Fruit fly (Drosophila melanogaster) whole organism, embryonic: ENCODE measurements around the gene CG33702.
A peak's percentile ranks its signal among the peaks of the same experiment; 100 is the strongest.

Source experiments
- Ada2b ChIP-seq: fragments of 200-800 bp; sonication (Bioruptor generic); IDR thresholded peaks from 2 replicates; pipeline ENCODE4 v1.3.6; 2022; ENCODE audit warnings: missing biosample characterization, missing genetic modification characterization
- Adf1 ChIP-seq: fragments of 200-800 bp; sonication (Bioruptor generic); IDR thresholded peaks from 2 replicates; pipeline ENCODE4 v1.3.6; 2022; ENCODE audit warnings: missing biosample characterization, missing genetic modification characterization
- CG10209 ChIP-seq: fragments of 200-800 bp; sonication (Bioruptor generic); optimal IDR thresholded peaks from 3 replicates; lab custom pipeline; 2017; ENCODE audit warnings: missing biosample characterization, mild to moderate bottlenecking, missing genetic modification characterization, missing genetic modification reagents
- CG10431 ChIP-seq: fragments of 200-800 bp; sonication (Bioruptor generic); optimal IDR thresholded peaks from 3 replicates; lab custom pipeline; 2018; ENCODE audit warnings: missing biosample characterization, mild to moderate bottlenecking, missing genetic modification characterization
- CG10654 ChIP-seq: fragments of 200-800 bp; sonication (Bioruptor generic); optimal IDR thresholded peaks from 2 replicates; lab custom pipeline; 2016; ENCODE audit warnings: missing biosample characterization, missing genetic modification characterization
- CG10979 ChIP-seq: fragments of 200-800 bp; sonication (Bioruptor generic); optimal IDR thresholded peaks from 2 replicates; lab custom pipeline; 2018; ENCODE audit warnings: missing biosample characterization, mild to moderate bottlenecking, missing genetic modification characterization, moderate library complexity
- CG12219 ChIP-seq: fragments of 200-800 bp; sonication (Bioruptor generic); optimal IDR thresholded peaks from 3 replicates; lab custom pipeline; 2018; ENCODE audit warnings: missing biosample characterization, mild to moderate bottlenecking, missing genetic modification characterization
- CG12659 ChIP-seq: fragments of 200-800 bp; sonication (Bioruptor generic); optimal IDR thresholded peaks from 3 replicates; lab custom pipeline; 2017; ENCODE audit warnings: mild to moderate bottlenecking, missing biosample characterization, missing genetic modification reagents, missing genetic modification characterization
- CG14667 ChIP-seq: fragments of 200-800 bp; sonication (Bioruptor generic); IDR thresholded peaks from 2 replicates; pipeline ENCODE4 v1.3.6; 2022; ENCODE audit warnings: missing biosample characterization, missing genetic modification characterization
- CG15269 ChIP-seq: fragments of 200-800 bp; sonication (Bioruptor generic); optimal IDR thresholded peaks from 2 replicates; lab custom pipeline; 2018; ENCODE audit warnings: missing biosample characterization, mild to moderate bottlenecking, missing genetic modification characterization, moderate library complexity
- CG18011 ChIP-seq: fragments of 200-800 bp; sonication (Bioruptor generic); optimal IDR thresholded peaks from 2 replicates; lab custom pipeline; 2017; ENCODE audit warnings: missing biosample characterization, missing genetic modification characterization, mild to moderate bottlenecking, moderate library complexity, missing genotype
- CG2116 ChIP-seq: fragments of 200-800 bp; sonication (Bioruptor generic); optimal IDR thresholded peaks from 3 replicates; lab custom pipeline; 2018; ENCODE audit warnings: missing biosample characterization, mild to moderate bottlenecking, missing genetic modification characterization
- CG2712 ChIP-seq: fragments of 200-800 bp; optimal IDR thresholded peaks from 3 replicates; lab custom pipeline; 2019; ENCODE audit warnings: missing biosample characterization, mild to moderate bottlenecking, missing genetic modification characterization, moderate library complexity
- CG2875 ChIP-seq: fragments of 200-800 bp; sonication (Bioruptor generic); optimal IDR thresholded peaks from 2 replicates; lab custom pipeline; 2017; ENCODE audit warnings: missing biosample characterization, mild to moderate bottlenecking, missing genetic modification characterization, missing genetic modification reagents
- CG31441 ChIP-seq: fragments of 200-800 bp; sonication (Bioruptor generic); IDR thresholded peaks from 2 replicates; pipeline ENCODE4 v1.3.6; 2022; ENCODE audit warnings: missing biosample characterization, missing genetic modification characterization
- CG3407 ChIP-seq: fragments of 200-800 bp; sonication (Bioruptor generic); optimal IDR thresholded peaks from 2 replicates; lab custom pipeline; 2018; ENCODE audit warnings: missing biosample characterization, mild to moderate bottlenecking, missing genetic modification characterization
- CG3847 ChIP-seq: fragments of 200-800 bp; sonication (Bioruptor generic); IDR thresholded peaks from 2 replicates; pipeline ENCODE4 v1.3.6; 2022; ENCODE audit warnings: missing biosample characterization, missing genetic modification characterization
- CG4328 ChIP-seq: fragments of 200-800 bp; sonication (Bioruptor generic); optimal IDR thresholded peaks from 3 replicates; lab custom pipeline; 2017; ENCODE audit warnings: missing biosample characterization, missing genetic modification reagents, missing genetic modification characterization
- CG4360 ChIP-seq: fragments of 200-800 bp; sonication (Bioruptor generic); IDR thresholded peaks from 2 replicates; pipeline ENCODE4 v1.3.6; 2022; ENCODE audit warnings: missing biosample characterization, missing genetic modification characterization
- CG4730 ChIP-seq: fragments of 200-800 bp; sonication (Bioruptor generic); IDR thresholded peaks from 2 replicates; pipeline ENCODE4 v1.3.6; 2022; ENCODE audit warnings: missing biosample characterization, missing genetic modification characterization
- CG4854 ChIP-seq: fragments of 200-800 bp; sonication (Bioruptor generic); optimal IDR thresholded peaks from 2 replicates; lab custom pipeline; 2016; ENCODE audit warnings: missing biosample characterization, missing genetic modification characterization, inconsistent platforms
- CG9215 ChIP-seq: fragments of 200-800 bp; sonication (Bioruptor generic); IDR thresholded peaks from 2 replicates; pipeline ENCODE4 v1.3.6; 2022; ENCODE audit warnings: missing biosample characterization, missing genetic modification characterization
- CG9876 ChIP-seq: fragments of 200-800 bp; sonication (Bioruptor generic); optimal IDR thresholded peaks from 2 replicates; lab custom pipeline; 2016; ENCODE audit warnings: missing biosample characterization, missing genetic modification characterization
- CrebB ChIP-seq: fragments of 200-800 bp; sonication (Bioruptor generic); optimal IDR thresholded peaks from 3 replicates; lab custom pipeline; 2018; ENCODE audit warnings: missing biosample characterization, mild to moderate bottlenecking, missing genetic modification characterization
- D19B ChIP-seq: fragments of 200-800 bp; sonication (Bioruptor generic); optimal IDR thresholded peaks from 2 replicates; lab custom pipeline; 2017; ENCODE audit warnings: missing biosample characterization, mild to moderate bottlenecking, missing genetic modification characterization
- Dfd ChIP-seq, 2 experiments: fragments of >200 bp; optimal IDR thresholded peaks; 2 replicates each; lab custom pipeline; 2017; ENCODE audit warnings: missing biosample characterization in 2 of 2, missing genetic modification characterization in 2 of 2
- Elba2 ChIP-seq: fragments of 200-800 bp; sonication (Bioruptor generic); optimal IDR thresholded peaks from 3 replicates; lab custom pipeline; 2016; ENCODE audit warnings: missing biosample characterization, missing genetic modification characterization
- Fer2 ChIP-seq: fragments of 200-800 bp; sonication (Bioruptor generic); optimal IDR thresholded peaks from 2 replicates; lab custom pipeline; 2018; ENCODE audit warnings: missing biosample characterization, mild to moderate bottlenecking, missing genetic modification characterization, moderate library complexity
- HLH4C ChIP-seq: fragments of 200-800 bp; sonication (Bioruptor generic); IDR thresholded peaks from 3 replicates; pipeline ENCODE4 v1.3.6; 2022; ENCODE audit warnings: missing biosample characterization, missing genetic modification characterization; ENCODE audit not compliant: partially characterized antibody
- Hr78 ChIP-seq, 2 experiments: fragments of 200-800 bp in 1 of 2; fragments of >200 bp in 1 of 2; sonication (Bioruptor generic) in 1 of 2; optimal IDR thresholded peaks; 2 replicates each; lab custom pipeline; 2017 to 2019; ENCODE audit warnings: missing biosample characterization in 2 of 2, missing genetic modification characterization in 2 of 2, mild to moderate bottlenecking in 1 of 2, moderate library complexity in 1 of 2
- Kr ChIP-seq: fragments of 200-800 bp; sonication (Bioruptor generic); optimal IDR thresholded peaks from 2 replicates; lab custom pipeline; 2017; ENCODE audit warnings: missing biosample characterization, mild to moderate bottlenecking, missing genetic modification characterization
- MESR4 ChIP-seq: fragments of 200-800 bp; sonication (Bioruptor generic); optimal IDR thresholded peaks from 2 replicates; lab custom pipeline; 2018; ENCODE audit warnings: missing biosample characterization, mild to moderate bottlenecking, missing genetic modification characterization, moderate library complexity
- NC2α ChIP-seq: fragments of 200-800 bp; sonication (Bioruptor generic); optimal IDR thresholded peaks from 2 replicates; lab custom pipeline; 2016; ENCODE audit warnings: missing biosample characterization, missing genetic modification characterization
- Neu2 ChIP-seq: fragments of 200-800 bp; sonication (Bioruptor generic); optimal IDR thresholded peaks from 3 replicates; lab custom pipeline; 2016; ENCODE audit warnings: missing biosample characterization, missing genetic modification characterization, borderline replicate concordance
- Sin3A ChIP-seq: fragments of >200 bp; optimal IDR thresholded peaks from 2 replicates; lab custom pipeline; 2018
- Taf1 ChIP-seq: fragments of 200-800 bp; sonication (Bioruptor generic); IDR thresholded peaks from 2 replicates; pipeline ENCODE4 v1.3.6; 2022; ENCODE audit warnings: missing biosample characterization, missing genetic modification characterization
- Trl ChIP-seq, 3 experiments: fragments of >200 bp in 2 of 3; fragments of 200-800 bp in 1 of 3; sonication (Bioruptor generic) in 1 of 3; optimal IDR thresholded peaks; 2 replicates in 1 of 3; 3 replicates in 2 of 3; lab custom pipeline; 2016 to 2017; ENCODE audit warnings: missing biosample characterization in 1 of 3, missing genetic modification characterization in 1 of 3
- ara ChIP-seq: fragments of 200-800 bp; sonication (Bioruptor generic); IDR thresholded peaks from 2 replicates; pipeline ENCODE4 v1.3.6; 2022; ENCODE audit warnings: missing biosample characterization, missing genetic modification characterization
- ci ChIP-seq: fragments of 200-800 bp; sonication (Bioruptor generic); IDR thresholded peaks from 3 replicates; pipeline ENCODE4 v1.3.6; 2022; ENCODE audit warnings: missing biosample characterization, missing genetic modification characterization
- da ChIP-seq: fragments of 200-800 bp; sonication (Bioruptor generic); optimal IDR thresholded peaks from 2 replicates; lab custom pipeline; 2016; ENCODE audit warnings: missing biosample characterization, missing genetic modification characterization
- dmrt99B ChIP-seq: fragments of 200-800 bp; sonication (Bioruptor generic); optimal IDR thresholded peaks from 2 replicates; lab custom pipeline; 2018; ENCODE audit warnings: missing biosample characterization, mild to moderate bottlenecking, missing genetic modification characterization, moderate library complexity
- hth ChIP-seq: fragments of >200 bp; optimal IDR thresholded peaks from 2 replicates; lab custom pipeline; 2017; ENCODE audit warnings: inconsistent platforms
- peb ChIP-seq: fragments of 200-800 bp; sonication (Bioruptor generic); IDR thresholded peaks from 2 replicates; pipeline ENCODE4 v1.3.6; 2022; ENCODE audit warnings: missing biosample characterization, missing genetic modification characterization
- repo ChIP-seq: fragments of 200-800 bp; sonication (Bioruptor generic); optimal IDR thresholded peaks from 2 replicates; lab custom pipeline; 2016; ENCODE audit warnings: missing biosample characterization, missing genetic modification characterization
- rib ChIP-seq: fragments of 200-800 bp; sonication (Bioruptor generic); IDR thresholded peaks from 2 replicates; pipeline ENCODE4 v1.3.6; 2022; ENCODE audit warnings: missing biosample characterization, missing genetic modification characterization
- row ChIP-seq: fragments of 200-800 bp; sonication (Bioruptor generic); IDR thresholded peaks from 3 replicates; pipeline ENCODE4 v1.3.6; 2022; ENCODE audit warnings: missing biosample characterization, missing genetic modification characterization
- schlank ChIP-seq: fragments of 200-800 bp; sonication (Bioruptor generic); optimal IDR thresholded peaks from 2 replicates; lab custom pipeline; 2018; ENCODE audit warnings: missing biosample characterization, mild to moderate bottlenecking, missing genetic modification characterization
- slp2 ChIP-seq: fragments of 200-800 bp; sonication (Bioruptor generic); optimal IDR thresholded peaks from 2 replicates; lab custom pipeline; 2016; ENCODE audit warnings: missing biosample characterization, missing genetic modification characterization
- trem ChIP-seq: fragments of 200-800 bp; optimal IDR thresholded peaks from 3 replicates; lab custom pipeline; 2019; ENCODE audit warnings: missing biosample characterization, mild to moderate bottlenecking, missing genetic modification characterization, moderate library complexity
- ttk ChIP-seq: fragments of 200-800 bp; sonication (Bioruptor generic); IDR thresholded peaks from 2 replicates; pipeline ENCODE4 v2.1.2; 2022; ENCODE audit warnings: missing biosample characterization, missing genetic modification characterization
- zf30C ChIP-seq: fragments of 200-800 bp; sonication (Bioruptor generic); optimal IDR thresholded peaks from 3 replicates; lab custom pipeline; 2018; ENCODE audit warnings: missing biosample characterization, mild to moderate bottlenecking, missing genetic modification characterization

The CG33702 gene

DNA sequence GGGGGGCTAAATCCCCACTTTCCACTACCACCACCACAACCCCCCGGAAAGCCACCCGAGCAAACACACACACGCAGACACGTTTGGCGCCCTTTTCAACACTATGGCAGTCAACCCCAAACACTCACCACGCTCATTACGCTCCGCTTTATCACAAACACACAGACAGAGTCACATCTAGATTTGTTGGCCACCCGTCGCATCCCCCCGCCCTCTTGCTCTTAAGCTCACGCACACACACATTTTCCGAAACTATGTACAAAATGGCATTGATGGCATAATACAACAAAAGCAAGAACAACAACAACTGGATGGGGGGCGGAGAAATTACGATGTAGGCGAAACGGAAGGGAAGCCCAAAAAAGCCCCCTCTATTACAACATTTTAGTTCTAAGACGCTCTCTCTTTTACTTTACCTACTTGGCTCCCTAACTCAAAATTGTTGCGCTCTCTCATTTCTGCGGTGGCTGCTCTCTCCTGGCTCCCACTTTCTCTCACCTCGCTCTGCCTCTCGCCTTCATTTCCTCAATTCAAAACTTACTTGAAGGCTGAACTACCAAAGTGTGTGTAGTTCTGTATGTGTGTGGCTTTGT lies 47.5 kb downstream of the CG33702 start (continued):
- no peak for TF ChIP-seq CG2116
- TF ChIP-seq da (GFP tag; lab: Kevin White, UChicago): no peak
- TF ChIP-seq ttk: 0 out of 2 replicates have a peak, but pooled peaks have one; percentile 52
- TF ChIP-seq CG10979 (tag; lab: Kevin White, UChicago): no peak
- no peak for TF ChIP-seq CG9215
- TF ChIP-seq ci: no peak
- TF ChIP-seq CG18011 (GFP tag; lab: Kevin White, UChicago): no peak
- no peak for TF ChIP-seq Hr78 (GFP tag; optimal IDR thresholded peaks at IDR 0.05; lab: Kevin White, UChicago)
- TF ChIP-seq CG12659 (GFP tag; lab: Kevin White, UChicago): no peak
- no peak for TF ChIP-seq CG12219 (GFP tag; lab: Kevin White, UChicago)
- TF ChIP-seq zf30C: no peak
- TF ChIP-seq rib: no peak
- no peak for TF ChIP-seq schlank (tag; lab: Kevin White, UChicago)
- TF ChIP-seq Kr (GFP tag; lab: Kevin White, UChicago): no peak
- TF ChIP-seq CG31441: no peak
- TF ChIP-seq CrebB (tag; lab: Kevin White, UChicago): peak; percentile 22
- no peak for TF ChIP-seq CG3407 (GFP tag; lab: Kevin White, UChicago)
- no peak for TF ChIP-seq CG9876
- no peak for TF ChIP-seq CG10654
- TF ChIP-seq Neu2 (GFP tag; lab: Kevin White, UChicago): no peak
- no peak for TF ChIP-seq hth (lab: Kevin White, UChicago)
- no peak for TF ChIP-seq CG10209
- no peak for TF ChIP-seq CG10431 (GFP tag; lab: Kevin White, UChicago)
- no peak for TF ChIP-seq CG14667
- TF ChIP-seq Sin3A (lab: Kevin White, UChicago): no peak
- TF ChIP-seq CG2875 (GFP tag; lab: Kevin White, UChicago): no peak
- peak; percentile 51; the same call in 1 of the 2 replicates for TF ChIP-seq Adf1 (GFP tag; lab: Robert Waterston, UW)
- no peak for TF ChIP-seq ara (GFP tag; lab: Robert Waterston, UW)
- no peak for TF ChIP-seq dmrt99B (tag; lab: Kevin White, UChicago)
- TF ChIP-seq Fer2 (tag; lab: Kevin White, UChicago): no peak
- 0 out of 2 replicates have a peak, but pooled peaks have one; percentile 17 for TF ChIP-seq CG3847 (GFP tag; lab: Robert Waterston, UW)
- TF ChIP-seq Trl (optimal IDR thresholded peaks at IDR 0.05; lab: Kevin White, UChicago): peak; percentile 83 to 84
- no peak for TF ChIP-seq Trl (GFP tag; optimal IDR thresholded peaks at IDR 0.05; lab: Kevin White, UChicago)
- no peak for TF ChIP-seq trem (tag; lab: Kevin White, UChicago)
- TF ChIP-seq HLH4C (GFP tag; lab: Robert Waterston, UW): no peak
- TF ChIP-seq CG4360 (GFP tag; lab: Robert Waterston, UW): peak; percentile 75
- no peak for TF ChIP-seq CG15269
- no peak for TF ChIP-seq CG4730 (GFP tag; lab: Robert Waterston, UW)
- TF ChIP-seq MESR4 (GFP tag; lab: Kevin White, UChicago): no peak
- no peak for TF ChIP-seq slp2 (GFP tag; lab: Kevin White, UChicago)
- no peak for TF ChIP-seq Taf1 (GFP tag; lab: Robert Waterston, UW)
- TF ChIP-seq repo (GFP tag; lab: Kevin White, UChicago): no peak
- TF ChIP-seq CG2712 (tag; lab: Kevin White, UChicago): no peak
- no peak for TF ChIP-seq D19B
- TF ChIP-seq row (GFP tag; lab: Robert Waterston, UW): peak; percentile 13; the same call in 1 of the 3 replicates
- TF ChIP-seq Elba2 (GFP tag; lab: Kevin White, UChicago): no peak
- TF ChIP-seq Dfd (GFP tag; optimal IDR thresholded peaks at IDR 0.05; lab: Kevin White, UChicago): no peak
- TF ChIP-seq CG4854 (GFP tag; lab: Kevin White, UChicago): no peak
- peak; percentile 38 for TF ChIP-seq CG4328 (GFP tag; lab: Kevin White, UChicago)
- no peak for TF ChIP-seq Ada2b (GFP tag; lab: Robert Waterston, UW)
- TF ChIP-seq NC2α (GFP tag; lab: Kevin White, UChicago): no peak
- no peak for TF ChIP-seq peb (GFP tag; lab: Robert Waterston, UW)
